Fruit fly (Drosophila melanogaster): ENCODE measurements around the gene CG11755.

The CG11755 gene

dm6 chr3R:8670529-8671491, 5.9 kb upstream of the CG11755 start, which contains the start of gene p (continued):
- no peak for TF ChIP-seq CG8478 (optimal IDR thresholded peaks at IDR 0.05)
- TF ChIP-seq zen2 (GFP tag; IDR thresholded peaks at IDR 0.05; ENCODE audit: partially characterized antibody): no peak
- peak; percentile 63 for TF ChIP-seq Fer1 (GFP tag; optimal IDR thresholded peaks at IDR 0.05)
- TF ChIP-seq dpn (GFP tag; optimal IDR thresholded peaks at IDR 0.05): peak; percentile 36 to 45
- TF ChIP-seq lola (GFP tag; optimal IDR thresholded peaks at IDR 0.05): no peak
- TF ChIP-seq Hr51 (GFP tag; optimal IDR thresholded peaks at IDR 0.05): peak in 1 of 2 experiments; percentile 43
- TF ChIP-seq CG4854 (GFP tag; optimal IDR thresholded peaks at IDR 0.05): no peak
- TF ChIP-seq CG17829 (tag; optimal IDR thresholded peaks at IDR 0.05): peak; percentile 26
- TF ChIP-seq CG32772 (GFP tag; IDR thresholded peaks at IDR 0.05): peak; percentile 61
- peak; percentile 51 for TF ChIP-seq Hmr (GFP tag; optimal IDR thresholded peaks at IDR 0.05)
- TF ChIP-seq Nf-YA (GFP tag; IDR thresholded peaks at IDR 0.05): no peak
- TF ChIP-seq CG1792 (GFP tag; optimal IDR thresholded peaks at IDR 0.05): no peak
- no peak for TF ChIP-seq CG17186 (GFP tag; optimal IDR thresholded peaks at IDR 0.05)
- TF ChIP-seq maf-S (GFP tag; optimal IDR thresholded peaks at IDR 0.05): no peak
- no peak for TF ChIP-seq ham (GFP tag; IDR thresholded peaks at IDR 0.05)
- TF ChIP-seq CG7963 (GFP tag; IDR thresholded peaks at IDR 0.05; ENCODE audit: partially characterized antibody): no peak
- TF ChIP-seq Ptx1 (GFP tag; IDR thresholded peaks at IDR 0.05): 0 out of 2 replicates have a peak, but pooled peaks have one; percentile 43
- TF ChIP-seq Deaf1 (tag; optimal IDR thresholded peaks at IDR 0.05): no peak
- peak; percentile 37 for TF ChIP-seq CG9727 (GFP tag; optimal IDR thresholded peaks at IDR 0.05)
- peak; percentile 23 for TF ChIP-seq CG12744 (GFP tag; optimal IDR thresholded peaks at IDR 0.05)
- TF ChIP-seq ssp (GFP tag; IDR thresholded peaks at IDR 0.05): no peak
- TF ChIP-seq fru (optimal IDR thresholded peaks at IDR 0.05): no peak
- TF ChIP-seq CG30403 (GFP tag; optimal IDR thresholded peaks at IDR 0.05): peak; percentile 43
- TF ChIP-seq CG12391 (tag; optimal IDR thresholded peaks at IDR 0.05): peak; percentile 17
- peak; percentile 32 for TF ChIP-seq bcd (GFP tag; optimal IDR thresholded peaks at IDR 0.05)
- TF ChIP-seq emc (GFP tag; optimal IDR thresholded peaks at IDR 0.05): peak; percentile 22
- peak; percentile 42 for TF ChIP-seq ATbp (GFP tag; optimal IDR thresholded peaks at IDR 0.05)
- TF ChIP-seq CG12659 (GFP tag; optimal IDR thresholded peaks at IDR 0.05): peak; percentile 43
- peak; percentile 3; the same call in 1 of the 2 replicates for TF ChIP-seq CG5953 (GFP tag; IDR thresholded peaks at IDR 0.05)
- TF ChIP-seq CG11723 (GFP tag; optimal IDR thresholded peaks at IDR 0.05): no peak
- peak; percentile 11 for TF ChIP-seq CoRest (tag; optimal IDR thresholded peaks at IDR 0.05)
- TF ChIP-seq CG18764 (GFP tag; optimal IDR thresholded peaks at IDR 0.05): peak; percentile 27
- TF ChIP-seq grn (GFP tag; optimal IDR thresholded peaks at IDR 0.05): peak; percentile 98
- no peak for TF ChIP-seq CG3838 (GFP tag; optimal IDR thresholded peaks at IDR 0.05)
- TF ChIP-seq CG17568 (GFP tag; optimal IDR thresholded peaks at IDR 0.05): peak; percentile 54
- TF ChIP-seq zen (tag; optimal IDR thresholded peaks at IDR 0.05): no peak
- TF ChIP-seq CG9817 (tag; optimal IDR thresholded peaks at IDR 0.05): no peak
- TF ChIP-seq vnd (GFP tag; IDR thresholded peaks at IDR 0.05; ENCODE audit: partially characterized antibody): no peak
- peak; percentile 63 for TF ChIP-seq CG10543 (GFP tag; optimal IDR thresholded peaks at IDR 0.05)
- TF ChIP-seq CG5245 (GFP tag; optimal IDR thresholded peaks at IDR 0.05): peak; percentile 40
- no peak for TF ChIP-seq CG16863 (GFP tag; optimal IDR thresholded peaks at IDR 0.05)
- TF ChIP-seq Rfx (GFP tag; IDR thresholded peaks at IDR 0.05): peak; percentile 51
- peak; percentile 78 for TF ChIP-seq cwo (GFP tag; optimal IDR thresholded peaks at IDR 0.05)
- no peak for TF ChIP-seq E2f1 (GFP tag; IDR thresholded peaks at IDR 0.05)
- TF ChIP-seq CG17802 (tag; optimal IDR thresholded peaks at IDR 0.05): no peak
- no peak for TF ChIP-seq klu (GFP tag; IDR thresholded peaks at IDR 0.05)
- peak; percentile 32 for TF ChIP-seq Myb (GFP tag; optimal IDR thresholded peaks at IDR 0.05)

All from whole organism, embryonic.